Worm (Caenorhabditis elegans) whole organism, late embryonic: ENCODE results near the gene F25B5.5.

ENCODE experiments used
- C08G9.2 ChIP-seq: sonication (generic microtip); optimal IDR thresholded peaks from 2 replicates; lab custom pipeline; 2016; ENCODE audit warnings: mild to moderate bottlenecking, missing genetic modification characterization, moderate library complexity, missing compliant biosample characterization
- K09A11.1 ChIP-seq: sonication (generic microtip); optimal IDR thresholded peaks from 2 replicates; lab custom pipeline; 2017; ENCODE audit warnings: antibody characterized with exemption, mild to moderate bottlenecking, missing genetic modification characterization, missing compliant biosample characterization; ENCODE audit not compliant: insufficient read depth
- ama-1 ChIP-seq: fragments of 150-350 bp; optimal IDR thresholded peaks from 2 replicates; lab custom pipeline; 2014
- ets-4 ChIP-seq: sonication (generic microtip); optimal IDR thresholded peaks from 2 replicates; lab custom pipeline; 2016; ENCODE audit warnings: missing genetic modification characterization, missing compliant biosample characterization
- fax-1 ChIP-seq: sonication (generic microtip); optimal IDR thresholded peaks from 2 replicates; lab custom pipeline; 2016; ENCODE audit warnings: missing genotype, missing genetic modification characterization, missing compliant biosample characterization
- fkh-10 ChIP-seq: fragments of 150-350 bp; optimal IDR thresholded peaks from 2 replicates; lab custom pipeline; 2014; ENCODE audit warnings: missing biosample characterization, missing genetic modification reagents, missing genetic modification characterization
- hlh-30 ChIP-seq: sonication (generic microtip); optimal IDR thresholded peaks from 2 replicates; lab custom pipeline; 2017; ENCODE audit warnings: antibody characterized with exemption, missing genetic modification characterization, missing compliant biosample characterization; ENCODE audit not compliant: insufficient read depth
- mec-3 ChIP-seq: sonication (generic microtip); optimal IDR thresholded peaks from 2 replicates; lab custom pipeline; 2016; ENCODE audit warnings: borderline replicate concordance, missing genetic modification characterization, missing compliant biosample characterization
- nhr-11 ChIP-seq: fragments of 150-350 bp; optimal IDR thresholded peaks from 2 replicates; lab custom pipeline; 2014; ENCODE audit warnings: missing biosample characterization, missing genetic modification characterization
- pha-4 ChIP-seq: fragments of 150-350 bp; optimal IDR thresholded peaks from 2 replicates; lab custom pipeline; 2018; ENCODE audit warnings: missing biosample characterization, missing genetic modification reagents, missing genetic modification characterization
- tbx-7 ChIP-seq: sonication (generic microtip); optimal IDR thresholded peaks from 2 replicates; lab custom pipeline; 2016; ENCODE audit warnings: missing genotype, missing genetic modification characterization, missing compliant biosample characterization

- TF ChIP-seq nhr-11 (no peak), K09A11.1 (tag; lab: Kevin White, UChicago) (no peak), pha-4 (tag; lab: Kevin White, UChicago) (no peak), ama-1 (no peak), ets-4 (tag; lab: Kevin White, UChicago) (no peak), mec-3 (tag; lab: Kevin White, UChicago) (no peak), C08G9.2 (tag; lab: Kevin White, UChicago) (no peak), hlh-30 (no peak), fkh-10 (GFP tag; lab: Kevin White, UChicago) (no peak), fax-1 (tag; lab: Kevin White, UChicago) (no peak), tbx-7 (tag; lab: Kevin White, UChicago) (no peak)
Measured at ce11 chrIII:5948986-5949385, 3.1 kb upstream of the F25B5.5 start.
